Worm (Caenorhabditis elegans) whole organism, midembryonic: ENCODE data around the gene cyp-25A4.
"Not testable (repeated sequence)": the region's sequence is repeated elsewhere in the genome, so short reads cannot be mapped to it uniquely, and the experiment has no call there.

Experiments
- T22C8.4 ChIP-seq: fragments of 200-800 bp; sonication (Bioruptor generic); IDR thresholded peaks from 2 replicates; pipeline ENCODE4 v1.3.6; 2022; ENCODE audit warnings: missing genetic modification characterization, missing compliant biosample characterization
- cog-1 ChIP-seq: sonication (generic microtip); optimal IDR thresholded peaks from 2 replicates; lab custom pipeline; 2016; ENCODE audit warnings: missing genetic modification characterization, missing compliant biosample characterization
- flt-1 ChIP-seq: fragments of 200-800 bp; sonication (Bioruptor generic); IDR thresholded peaks from 2 replicates; pipeline ENCODE4 v1.3.6; 2022; ENCODE audit warnings: missing genetic modification characterization, missing compliant biosample characterization
- klf-2 ChIP-seq: fragments of 200-800 bp; sonication (Bioruptor generic); conservative IDR thresholded peaks from 2 replicates; pipeline ENCODE4 v1.3.6; 2022; ENCODE audit warnings: missing genetic modification reagents, missing genetic modification characterization, missing compliant biosample characterization
- med-1 ChIP-seq: sonication (generic microtip); optimal IDR thresholded peaks from 2 replicates; lab custom pipeline; 2017; ENCODE audit warnings: missing genetic modification characterization, mild to moderate bottlenecking, missing compliant biosample characterization, antibody characterized with exemption, missing genetic modification reagents; ENCODE audit not compliant: insufficient read depth
- ref-1 ChIP-seq: fragments of 200-800 bp; sonication (Bioruptor generic); conservative IDR thresholded peaks from 2 replicates; pipeline ENCODE4 v1.3.6; 2022; ENCODE audit warnings: missing genetic modification reagents, missing genetic modification characterization, missing compliant biosample characterization
- tab-1 ChIP-seq: fragments of 200-800 bp; sonication (Bioruptor generic); IDR thresholded peaks from 2 replicates; pipeline ENCODE4 v1.3.6; 2022; ENCODE audit warnings: missing genetic modification characterization, missing compliant biosample characterization
- ztf-23 ChIP-seq: fragments of 200-800 bp; sonication (Bioruptor generic); IDR thresholded peaks from 2 replicates; pipeline ENCODE4 v1.3.6; 2022; ENCODE audit warnings: missing genetic modification reagents, missing genetic modification characterization, missing compliant biosample characterization
- ztf-29 ChIP-seq: fragments of 200-800 bp; sonication (Bioruptor generic); IDR thresholded peaks from 2 replicates; pipeline ENCODE4 v1.3.6; 2022; ENCODE audit warnings: missing genetic modification reagents, missing genetic modification characterization, missing compliant biosample characterization

The cyp-25A4 gene

DNA sequence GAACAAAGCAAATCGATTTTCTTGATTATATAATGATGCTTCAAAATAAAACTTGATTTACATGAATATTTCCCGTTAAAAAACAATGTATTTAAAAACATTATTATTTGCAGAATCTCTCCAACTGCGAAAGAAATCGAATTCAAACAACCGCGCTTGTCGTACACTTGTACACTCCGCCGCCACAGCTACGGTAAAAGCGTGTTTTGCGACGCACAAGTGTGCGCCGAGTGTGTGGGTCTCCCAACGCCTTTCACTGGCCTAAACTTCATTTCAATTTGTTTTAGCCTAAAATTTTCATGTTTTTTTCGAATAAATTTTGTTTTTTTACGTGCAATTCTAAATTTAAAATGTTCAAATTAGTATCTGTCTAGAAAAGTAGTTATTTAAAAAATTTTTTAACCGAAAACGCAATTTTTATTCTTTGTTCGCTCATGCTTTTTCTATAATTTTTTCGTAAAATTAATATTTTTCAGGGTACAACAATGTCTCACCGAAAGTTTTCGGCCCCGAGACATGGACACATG lies 15.6 kb upstream of the cyp-25A4 start, which contains the start of gene rpl-3:
TSS of gene rpl-3 (plus strand) at position 477 of the 527 bp plus-strand sequence.
- TF ChIP-seq klf-2 (peak; percentile 91), ztf-29 (GFP tag; lab: Robert Waterston, UW) (peak; percentile 98), T22C8.4 (GFP tag; lab: Robert Waterston, UW) (peak; percentile 96), cog-1 (tag; lab: Kevin White, UChicago) (peak; percentile 100), ztf-23 (peak; percentile 98), tab-1 (GFP tag; lab: Robert Waterston, UW) (peak; percentile 88; the same call in 1 of the 2 replicates), flt-1 (GFP tag; lab: Robert Waterston, UW) (peak; percentile 99), ref-1 (peak; percentile 70), med-1 (GFP tag; lab: Kevin White, UChicago) (peak; percentile 69)

ce11 chrIII:3863814-3864507 lies 12.1 kb upstream of the cyp-25A4 start, which contains the start of gene acs-19:
Gene acs-19, plus strand, starts transcription at chrIII:3864489.
- TF ChIP-seq T22C8.4 (GFP tag; lab: Robert Waterston, UW) = no peak
- TF ChIP-seq cog-1 (tag; lab: Kevin White, UChicago) = no peak
- no peak for TF ChIP-seq med-1 (GFP tag; lab: Kevin White, UChicago)

DNA sequence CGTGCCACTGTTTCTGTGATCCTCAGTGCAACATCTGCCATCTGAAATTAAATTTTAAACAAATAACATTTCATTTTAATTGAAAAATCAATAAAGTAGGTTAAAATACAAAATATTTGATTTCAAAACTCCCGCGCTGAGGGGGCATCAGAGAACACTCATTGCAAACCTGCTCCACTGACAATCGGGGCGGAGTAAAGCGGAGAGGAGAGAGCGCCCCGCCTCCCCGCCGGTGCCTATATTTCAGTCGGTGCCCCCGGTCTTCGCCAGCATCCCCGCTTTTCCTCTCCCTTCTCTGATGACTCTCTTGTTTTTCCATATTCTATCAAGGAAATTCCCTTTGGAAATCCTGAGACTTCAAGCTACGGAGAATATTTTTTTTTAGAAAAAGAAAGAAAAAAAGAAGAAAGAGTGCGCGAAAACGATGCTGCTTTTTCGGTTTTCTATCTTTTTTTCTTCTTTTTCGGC lies 11.1 kb upstream of the cyp-25A4 start, which contains the start of gene brc-1:
TSS of gene brc-1 (minus strand) at position 51 of the 468 bp plus-strand sequence.
- TF ChIP-seq tab-1 (GFP tag; lab: Robert Waterston, UW) (peak; percentile 29; the same call in 1 of the 2 replicates), ztf-23 (peak; percentile 71; the same call in 1 of the 2 replicates), klf-2 (no peak), T22C8.4 (GFP tag; lab: Robert Waterston, UW) (peak; percentile 54; the same call in 1 of the 2 replicates), cog-1 (tag; lab: Kevin White, UChicago) (peak; percentile 42), flt-1 (GFP tag; lab: Robert Waterston, UW) (peak; percentile 55; the same call in 1 of the 2 replicates)

- peak; percentile 54; the same call in 1 of the 2 replicates for TF ChIP-seq ztf-23
Observed at ce11 chrIII:3857007-3857406, 5.1 kb upstream of the cyp-25A4 start.

DNA sequence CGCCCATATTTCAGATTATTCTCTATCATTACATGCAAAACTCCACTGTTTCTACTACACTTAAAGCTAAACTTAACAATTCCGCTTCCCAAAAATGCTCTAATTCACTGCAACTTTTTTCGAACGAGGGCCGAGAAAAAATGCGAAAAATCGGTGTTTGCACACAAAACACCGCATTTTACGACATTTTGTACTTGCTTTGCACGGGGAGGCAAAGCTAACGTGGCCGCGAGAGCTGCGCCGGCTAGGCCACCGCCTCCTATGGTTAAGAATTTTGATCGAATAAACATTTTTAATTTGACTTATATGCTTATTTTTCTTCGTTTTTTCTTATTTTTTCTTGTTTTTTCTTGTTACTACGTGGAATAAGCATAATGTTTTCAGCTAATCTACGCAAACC lies 3.0 kb upstream of the cyp-25A4 start:
- TF ChIP-seq klf-2 (0 out of 2 replicates have a peak, but pooled peaks have one; percentile 57), ztf-23 (peak; percentile 85), flt-1 (GFP tag; lab: Robert Waterston, UW) (peak; percentile 72)

ce11 chrIII:3845708-3846107 lies 6.2 kb downstream of the cyp-25A4 start:
- 0 out of 2 replicates have a peak, but pooled peaks have one; percentile 13 for TF ChIP-seq T22C8.4 (GFP tag; lab: Robert Waterston, UW)

DNA sequence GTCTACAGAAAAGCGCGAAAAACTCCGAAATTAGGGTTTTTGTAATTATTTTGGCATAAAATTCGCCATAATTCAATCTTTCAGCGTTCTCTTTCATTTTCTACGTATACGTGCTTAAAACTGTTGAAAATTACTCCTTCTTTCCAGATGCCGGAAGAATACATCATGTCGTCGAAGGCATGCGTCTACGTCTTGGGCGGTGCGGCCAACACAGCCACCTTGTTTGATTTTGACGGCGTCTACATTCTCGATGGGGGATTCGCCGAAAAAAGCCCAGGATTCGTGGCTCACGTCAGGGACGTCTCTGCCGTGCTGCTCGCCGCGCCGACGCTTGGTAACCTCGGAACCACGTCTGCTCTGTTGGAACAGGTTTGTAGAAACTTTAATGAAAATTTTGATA lies 7.1 kb downstream of the cyp-25A4 start, which contains the start of gene maph-1.3:
TSS of gene maph-1.3 (plus strand) at position 148 of the 400 bp plus-strand sequence.
- not testable (repeated sequence) for TF ChIP-seq med-1 (GFP tag; lab: Kevin White, UChicago); ztf-23; ref-1

DNA sequence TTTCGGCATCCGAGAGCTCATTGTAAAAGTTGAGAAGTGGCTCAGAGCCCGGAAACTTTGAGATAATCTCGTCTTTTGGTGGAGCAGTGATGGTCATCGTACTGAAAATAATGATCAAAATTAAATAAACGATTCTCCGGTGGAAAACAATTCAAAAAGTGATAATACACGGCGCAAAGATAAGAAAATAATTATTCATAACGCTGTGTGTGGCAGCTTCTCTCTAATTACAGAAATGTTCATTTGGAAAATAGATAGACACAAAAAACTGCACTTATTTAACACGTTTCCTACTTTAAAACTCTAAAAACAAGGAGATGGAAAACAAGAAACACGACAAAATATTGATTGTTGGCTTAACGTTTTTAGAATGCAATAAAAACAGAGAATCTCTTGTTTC lies 8.4 kb downstream of the cyp-25A4 start, which contains the start of gene C36A4.4:
TSS of gene C36A4.4 (minus strand) at position 101 of the 400 bp plus-strand sequence.
- not testable (repeated sequence) for TF ChIP-seq ztf-29 (GFP tag; lab: Robert Waterston, UW); flt-1 (GFP tag; lab: Robert Waterston, UW); klf-2

DNA sequence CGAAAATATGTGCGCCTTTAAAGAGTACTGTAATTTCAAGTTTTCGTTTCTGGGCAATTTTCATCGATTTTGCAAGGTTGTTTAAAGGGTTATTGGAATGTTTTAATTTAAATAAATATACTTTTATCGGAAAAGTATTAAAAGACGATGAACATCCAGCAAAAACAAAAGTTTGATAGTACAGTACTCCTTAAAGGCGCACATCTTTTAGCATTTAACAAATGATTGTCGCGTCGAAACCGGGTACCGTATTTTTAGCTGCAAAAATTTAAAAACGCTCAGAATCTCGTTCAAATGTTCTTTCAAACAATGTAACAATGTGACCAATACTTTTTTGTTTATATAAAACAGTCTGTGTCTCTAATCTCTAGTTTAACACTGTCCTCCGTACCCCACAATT lies 11.6 kb downstream of the cyp-25A4 start, which contains the start of gene C36A4.11:
TSS of gene C36A4.11 (plus strand) at position 301 of the 400 bp plus-strand sequence.
- TF ChIP-seq T22C8.4 (GFP tag; lab: Robert Waterston, UW); ref-1; klf-2: not testable (repeated sequence)

ce11 chrIII:3839635-3840034 lies 12.2 kb downstream of the cyp-25A4 start, which contains the start of gene cyp-25A3:
Gene cyp-25A3, minus strand, starts transcription at chrIII:3839735.
- TF ChIP-seq tab-1 (GFP tag; lab: Robert Waterston, UW) = no peak
- no peak for TF ChIP-seq flt-1 (GFP tag; lab: Robert Waterston, UW)
- no peak for TF ChIP-seq cog-1 (tag; lab: Kevin White, UChicago)
- TF ChIP-seq klf-2 = no peak
- no peak for TF ChIP-seq ref-1
- no peak for TF ChIP-seq ztf-23
- TF ChIP-seq T22C8.4 (GFP tag; lab: Robert Waterston, UW) = no peak
- TF ChIP-seq med-1 (GFP tag; lab: Kevin White, UChicago) = no peak
- TF ChIP-seq ztf-29 (GFP tag; lab: Robert Waterston, UW) = no peak

DNA sequence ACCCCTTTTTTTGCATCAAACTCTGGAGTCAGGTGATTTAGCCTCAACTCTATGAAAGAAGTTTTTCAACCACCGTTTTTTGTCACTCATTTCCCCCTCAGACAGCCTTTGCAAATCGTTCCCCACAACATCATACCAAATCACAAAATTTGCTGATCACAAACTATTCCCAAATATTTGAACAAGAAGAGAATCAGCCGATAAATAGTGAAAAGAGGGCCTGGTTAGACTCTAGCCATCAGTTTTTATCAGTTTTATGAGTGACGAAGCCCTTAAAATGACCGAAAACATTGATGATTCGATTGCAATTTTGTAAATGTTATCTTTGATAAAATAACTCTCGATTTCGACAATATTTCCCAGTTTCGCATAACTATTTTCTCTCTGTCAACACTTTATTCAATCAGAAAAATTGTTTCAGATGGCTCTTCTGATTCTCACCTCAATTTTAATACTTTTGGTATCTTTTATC lies 17.0 kb downstream of the cyp-25A4 start, which contains the start of gene cyp-25A2:
TSS of gene cyp-25A2 (plus strand) at position 422 of the 472 bp plus-strand sequence.
- no peak for TF ChIP-seq ref-1
- no peak for TF ChIP-seq tab-1 (GFP tag; lab: Robert Waterston, UW)
